Fruit fly (Drosophila melanogaster): Measurements from ENCODE around the gene CG7194.

DNA sequence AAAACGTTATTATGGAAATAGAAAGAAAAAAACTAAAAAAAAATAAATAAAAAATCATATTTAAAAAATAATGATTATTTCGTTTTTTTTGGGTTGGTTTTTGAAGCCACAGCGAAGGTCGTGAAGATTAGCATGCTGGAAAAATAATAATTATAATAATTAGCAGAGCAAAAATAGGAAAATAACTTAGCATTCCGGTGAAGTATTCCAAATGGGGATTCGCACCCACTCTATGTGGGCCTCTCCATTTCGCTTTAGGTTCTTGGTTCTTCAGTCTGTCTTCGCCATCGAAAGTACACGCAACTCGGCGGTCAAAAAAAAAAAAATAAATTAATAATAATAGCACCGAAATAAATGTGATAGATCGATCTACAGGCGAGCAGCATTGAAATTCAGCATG lies 24.4 kb upstream of the CG7194 start, which contains the start of gene CG34462:
- TF ChIP-seq kay (GFP tag; ENCODE audit: borderline replicate concordance) (no peak), pad (GFP tag; optimal IDR thresholded peaks at IDR 0.05) (no peak), cnc (optimal IDR thresholded peaks at IDR 0.05) (no peak), CG12768 (GFP tag; optimal IDR thresholded peaks at IDR 0.05) (no peak), cic (GFP tag; optimal IDR thresholded peaks at IDR 0.05) (no peak), CG1620 (GFP tag; optimal IDR thresholded peaks at IDR 0.05) (no peak), tj (GFP tag; optimal IDR thresholded peaks at IDR 0.05) (no peak), CG14711 (tag; optimal IDR thresholded peaks at IDR 0.05) (no peak), Crg-1 (GFP tag; optimal IDR thresholded peaks at IDR 0.05) (no peak)
